Worm (Caenorhabditis elegans) whole organism, young adult: Measurements from ENCODE around the gene pcp-3.
"Not testable (repeated sequence)": the region's sequence is repeated elsewhere in the genome, so short reads cannot be mapped to it uniquely, and the experiment has no call there.

Source experiments
- B0019.2 ChIP-seq: fragments of 200-800 bp; sonication (Bioruptor generic); conservative IDR thresholded peaks from 2 replicates; pipeline ENCODE4 v1.3.6; 2022; ENCODE audit warnings: missing genetic modification reagents, missing genetic modification characterization, missing compliant biosample characterization
- B0336.3 ChIP-seq: fragments of 200-800 bp; sonication (Bioruptor generic); IDR thresholded peaks from 2 replicates; pipeline ENCODE4 v1.3.6; 2022; ENCODE audit warnings: missing genetic modification characterization, missing compliant biosample characterization
- C06A6.2 ChIP-seq: fragments of 200-800 bp; sonication (Bioruptor generic); conservative IDR thresholded peaks from 2 replicates; pipeline ENCODE4 v1.3.6; 2022; ENCODE audit warnings: missing genetic modification characterization, missing compliant biosample characterization
- C17E4.6 ChIP-seq: fragments of 200-800 bp; sonication (Bioruptor generic); IDR thresholded peaks from 2 replicates; pipeline ENCODE4 v1.3.6; 2022; ENCODE audit warnings: missing genetic modification reagents, missing genetic modification characterization, missing compliant biosample characterization
- D2030.7 ChIP-seq: fragments of 200-800 bp; sonication (Bioruptor generic); IDR thresholded peaks from 2 replicates; pipeline ENCODE4 v1.3.6; 2022; ENCODE audit warnings: missing genetic modification reagents, missing genetic modification characterization, missing compliant biosample characterization
- F10E7.11 ChIP-seq: sonication (generic microtip); optimal IDR thresholded peaks from 2 replicates; lab custom pipeline; 2017; ENCODE audit warnings: mild to moderate bottlenecking, missing genetic modification characterization, moderate library complexity, missing compliant biosample characterization
- F33H1.4 ChIP-seq: fragments of 200-800 bp; sonication (Bioruptor generic); IDR thresholded peaks from 2 replicates; pipeline ENCODE4 v1.3.6; 2022; ENCODE audit warnings: missing genetic modification reagents, missing genetic modification characterization, missing compliant biosample characterization
- F49E8.2 ChIP-seq: sonication (generic microtip); optimal IDR thresholded peaks from 3 replicates; lab custom pipeline; 2017; ENCODE audit warnings: missing genetic modification characterization, mild to moderate bottlenecking, missing compliant biosample characterization, antibody characterized with exemption, moderate library complexity; ENCODE audit not compliant: insufficient read depth
- K11D2.4 ChIP-seq: fragments of 200-800 bp; sonication (Bioruptor generic); IDR thresholded peaks from 2 replicates; pipeline ENCODE4 v1.3.6; 2022; ENCODE audit warnings: missing genetic modification reagents, missing genetic modification characterization, missing compliant biosample characterization
- Y53G8AR.9 ChIP-seq: fragments of 200-800 bp; sonication (Bioruptor generic); conservative IDR thresholded peaks from 2 replicates; pipeline ENCODE4 v1.3.6; 2022; ENCODE audit warnings: missing genetic modification reagents, missing genetic modification characterization, missing compliant biosample characterization
- Y56A3A.18 ChIP-seq: fragments of 200-800 bp; sonication (Bioruptor generic); IDR thresholded peaks from 2 replicates; pipeline ENCODE4 v1.3.6; 2022; ENCODE audit warnings: missing genetic modification reagents, missing genetic modification characterization, missing compliant biosample characterization
- Y67H2A.10 ChIP-seq: fragments of 200-800 bp; sonication (Bioruptor generic); conservative IDR thresholded peaks from 2 replicates; pipeline ENCODE4 v1.3.6; 2022; ENCODE audit warnings: missing genetic modification reagents, missing genetic modification characterization, missing compliant biosample characterization
- Y79H2A.3 ChIP-seq: fragments of 200-800 bp; sonication (Bioruptor generic); conservative IDR thresholded peaks from 2 replicates; pipeline ENCODE4 v1.3.6; 2022; ENCODE audit warnings: missing genetic modification reagents, missing genetic modification characterization, missing compliant biosample characterization
- ama-1 ChIP-seq, 3 experiments: fragments of 150-350 bp in 1 of 3; sonication (generic microtip) in 2 of 3; optimal IDR thresholded peaks; 2 replicates each; lab custom pipeline; 2014 to 2018; ENCODE audit warnings: missing biosample characterization in 2 of 3, missing genetic modification characterization in 2 of 3, missing genetic modification reagents in 2 of 3
- atf-7 ChIP-seq: sonication (generic microtip); optimal IDR thresholded peaks from 2 replicates; lab custom pipeline; 2017; ENCODE audit warnings: mild to moderate bottlenecking, missing genetic modification characterization, missing compliant biosample characterization
- attf-6 ChIP-seq: fragments of 200-800 bp; sonication (Bioruptor generic); IDR thresholded peaks from 2 replicates; pipeline ENCODE4 v1.3.6; 2022; ENCODE audit warnings: missing genetic modification reagents, missing genetic modification characterization, missing compliant biosample characterization
- bed-1 ChIP-seq: fragments of 200-800 bp; sonication (Bioruptor generic); IDR thresholded peaks from 2 replicates; pipeline ENCODE4 v1.3.6; 2022; ENCODE audit warnings: missing genetic modification reagents, missing genetic modification characterization, missing compliant biosample characterization
- bed-2 ChIP-seq: fragments of 200-800 bp; sonication (Bioruptor generic); IDR thresholded peaks from 2 replicates; pipeline ENCODE4 v1.3.6; 2022; ENCODE audit warnings: missing genetic modification reagents, missing genetic modification characterization, missing compliant biosample characterization
- ccch-3 ChIP-seq: fragments of 200-800 bp; sonication (Bioruptor generic); optimal IDR thresholded peaks from 2 replicates; lab custom pipeline; 2018; ENCODE audit warnings: mild to moderate bottlenecking, missing genetic modification characterization, missing compliant biosample characterization
- ceh-27 ChIP-seq: fragments of 200-800 bp; sonication (Bioruptor generic); optimal IDR thresholded peaks from 2 replicates; lab custom pipeline; 2018; ENCODE audit warnings: mild to moderate bottlenecking, missing genetic modification characterization, moderate library complexity, missing compliant biosample characterization
- ceh-40 ChIP-seq: fragments of 200-800 bp; sonication (Bioruptor generic); IDR thresholded peaks from 2 replicates; pipeline ENCODE4 v1.3.6; 2022; ENCODE audit warnings: missing genetic modification characterization, missing compliant biosample characterization
- ceh-58 ChIP-seq: fragments of 200-800 bp; sonication (Bioruptor generic); IDR thresholded peaks from 2 replicates; pipeline ENCODE4 v1.3.6; 2022; ENCODE audit warnings: missing genetic modification characterization, missing compliant biosample characterization
- dpff-1 ChIP-seq: sonication (generic microtip); optimal IDR thresholded peaks from 2 replicates; lab custom pipeline; 2017; ENCODE audit warnings: mild to moderate bottlenecking, missing genetic modification characterization, missing compliant biosample characterization
- egl-44 ChIP-seq: fragments of 200-800 bp; sonication (Bioruptor generic); IDR thresholded peaks from 2 replicates; pipeline ENCODE4 v1.3.6; 2022; ENCODE audit warnings: missing genetic modification reagents, missing genetic modification characterization, missing compliant biosample characterization
- ekl-4 ChIP-seq: fragments of 200-800 bp; sonication (Bioruptor generic); IDR thresholded peaks from 2 replicates; pipeline ENCODE4 v1.3.6; 2022; ENCODE audit warnings: missing genetic modification reagents, missing genetic modification characterization, missing compliant biosample characterization
- him-1 ChIP-seq: sonication (generic microtip); optimal IDR thresholded peaks from 2 replicates; lab custom pipeline; 2016; ENCODE audit warnings: missing genotype, missing genetic modification reagents, missing genetic modification characterization, missing compliant biosample characterization
- hmg-1.2 ChIP-seq: fragments of 200-800 bp; sonication (Bioruptor generic); IDR thresholded peaks from 2 replicates; pipeline ENCODE4 v1.3.6; 2022; ENCODE audit warnings: missing genetic modification reagents, missing genetic modification characterization, missing compliant biosample characterization
- hmg-20 ChIP-seq: fragments of 200-800 bp; sonication (Bioruptor generic); IDR thresholded peaks from 2 replicates; pipeline ENCODE4 v1.3.6; 2022; ENCODE audit warnings: missing genetic modification reagents, missing genetic modification characterization, missing compliant biosample characterization
- lin-54 ChIP-seq: fragments of 200-800 bp; sonication (Bioruptor generic); optimal IDR thresholded peaks from 2 replicates; lab custom pipeline; 2018; ENCODE audit warnings: mild to moderate bottlenecking, missing genetic modification characterization, missing compliant biosample characterization
- lsl-1 ChIP-seq: fragments of 200-800 bp; sonication (Bioruptor generic); optimal IDR thresholded peaks from 2 replicates; lab custom pipeline; 2018; ENCODE audit warnings: mild to moderate bottlenecking, missing genetic modification characterization, moderate library complexity, missing compliant biosample characterization
- madf-10 ChIP-seq: sonication (generic microtip); optimal IDR thresholded peaks from 2 replicates; lab custom pipeline; 2016; ENCODE audit warnings: mild to moderate bottlenecking, missing genetic modification characterization, missing compliant biosample characterization
- madf-6 ChIP-seq: fragments of 200-800 bp; sonication (Bioruptor generic); IDR thresholded peaks from 2 replicates; pipeline ENCODE4 v1.3.6; 2022; ENCODE audit warnings: missing genetic modification reagents, missing genetic modification characterization, missing compliant biosample characterization
- madf-8 ChIP-seq: fragments of 200-800 bp; sonication (Bioruptor generic); conservative IDR thresholded peaks from 2 replicates; pipeline ENCODE4 v1.3.6; 2022; ENCODE audit warnings: missing genetic modification reagents, missing genetic modification characterization, missing compliant biosample characterization
- nfya-2 ChIP-seq: fragments of 200-800 bp; sonication (Bioruptor generic); IDR thresholded peaks from 2 replicates; pipeline ENCODE4 v1.3.6; 2022; ENCODE audit warnings: missing genetic modification reagents, missing genetic modification characterization, missing compliant biosample characterization
- rcor-1 ChIP-seq: fragments of 200-800 bp; sonication (Bioruptor generic); IDR thresholded peaks from 2 replicates; pipeline ENCODE4 v1.3.6; 2022; ENCODE audit warnings: missing genetic modification reagents, missing genetic modification characterization, missing compliant biosample characterization
- repo-1 ChIP-seq: sonication (generic microtip); optimal IDR thresholded peaks from 2 replicates; lab custom pipeline; 2017; ENCODE audit warnings: mild to moderate bottlenecking, missing genetic modification characterization, missing compliant biosample characterization
- snpc-4 ChIP-seq, 5 experiments: fragments of 150-350 bp in 1 of 5; sonication (generic microtip) in 4 of 5; optimal IDR thresholded peaks; 2 replicates each; lab custom pipeline; 2014 to 2018; ENCODE audit warnings: missing genetic modification characterization in 5 of 5, missing biosample characterization in 3 of 5, antibody characterized with exemption in 2 of 5, mild to moderate bottlenecking in 2 of 5, missing compliant biosample characterization in 2 of 5, missing genotype in 2 of 5, moderate library complexity in 2 of 5, missing genetic modification reagents in 1 of 5
- unc-62 ChIP-seq: fragments of 150-350 bp; optimal IDR thresholded peaks from 2 replicates; lab custom pipeline; 2014; ENCODE audit warnings: missing biosample characterization, missing genetic modification reagents, missing genetic modification characterization
- ztf-25 ChIP-seq: fragments of 200-800 bp; sonication (Bioruptor generic); IDR thresholded peaks from 2 replicates; pipeline ENCODE4 v1.3.6; 2022; ENCODE audit warnings: missing genetic modification reagents, missing genetic modification characterization, missing compliant biosample characterization
- ztf-26 ChIP-seq: sonication (generic microtip); optimal IDR thresholded peaks from 2 replicates; lab custom pipeline; 2017; ENCODE audit warnings: missing genetic modification characterization, missing compliant biosample characterization
- ztf-28 ChIP-seq: fragments of 200-800 bp; sonication (Bioruptor generic); IDR thresholded peaks from 2 replicates; pipeline ENCODE4 v1.3.6; 2022; ENCODE audit warnings: missing genetic modification reagents, missing genetic modification characterization, missing compliant biosample characterization

Gene pcp-3

ce11 chrIV:9196023-9196636 is 37.3 kb upstream of the pcp-3 start (continued):
- TF ChIP-seq ceh-58 (0 out of 2 replicates have a peak, but pooled peaks have one; percentile 9), ceh-40 (GFP tag; lab: Robert Waterston, UW) (peak; percentile 90), madf-8 (GFP tag; lab: Robert Waterston, UW) (peak; percentile 98), nfya-2 (GFP tag; lab: Robert Waterston, UW) (0 out of 2 replicates have a peak, but pooled peaks have one; percentile 81), B0336.3 (GFP tag; lab: Robert Waterston, UW) (0 out of 2 replicates have a peak, but pooled peaks have one; percentile 35), F49E8.2 (tag; lab: Kevin White, UChicago) (peak; percentile 28), madf-6 (GFP tag; lab: Robert Waterston, UW) (peak; percentile 100), lin-54 (peak; percentile 78), snpc-4 (tag; optimal IDR thresholded peaks at IDR 0.05; lab: Kevin White, UChicago) (peak in 2 of 4 experiments; percentile 71), Y67H2A.10 (GFP tag; lab: Robert Waterston, UW) (peak; percentile 95), ekl-4 (GFP tag; lab: Robert Waterston, UW) (peak; percentile 99), egl-44 (peak; percentile 97), C17E4.6 (GFP tag; lab: Robert Waterston, UW) (peak; percentile 100), C06A6.2 (GFP tag; lab: Robert Waterston, UW) (peak; percentile 92), ceh-27 (GFP tag; lab: Kevin White, UChicago) (peak; percentile 16), K11D2.4 (GFP tag; lab: Robert Waterston, UW) (peak; percentile 95), him-1 (tag; lab: Kevin White, UChicago) (peak; percentile 61), repo-1 (tag; lab: Kevin White, UChicago) (peak; percentile 27), attf-6 (GFP tag; lab: Robert Waterston, UW) (peak; percentile 96), D2030.7 (GFP tag; lab: Robert Waterston, UW) (peak; percentile 100), rcor-1 (GFP tag; lab: Robert Waterston, UW) (peak; percentile 99), ztf-28 (GFP tag; lab: Robert Waterston, UW) (peak; percentile 99), ztf-25 (GFP tag; lab: Robert Waterston, UW) (peak; percentile 99), Y53G8AR.9 (GFP tag; lab: Robert Waterston, UW) (peak; percentile 99), lsl-1 (GFP tag; lab: Kevin White, UChicago) (peak; percentile 85), hmg-20 (GFP tag; lab: Robert Waterston, UW) (peak; percentile 95)
- not testable (repeated sequence) for TF ChIP-seq snpc-4 (GFP tag; optimal IDR thresholded peaks at IDR 0.05; lab: Kevin White, UChicago)

ce11 chrIV:9194524-9194923 is 35.7 kb upstream of the pcp-3 start, which contains the start of gene C46C2.7:
C46C2.7 (plus strand) TSS chrIV:9194824.
- TF ChIP-seq hmg-1.2 = peak; percentile 86

ce11 chrIV:9192522-9192921 is 33.7 kb upstream of the pcp-3 start, which contains the start of gene C46C2.5:
C46C2.5 (minus strand) TSS chrIV:9192622.
- TF ChIP-seq bed-1 (no peak), unc-62 (no peak), attf-6 (GFP tag; lab: Robert Waterston, UW) (no peak)

- TF ChIP-seq Y56A3A.18 (GFP tag; lab: Robert Waterston, UW) (0 out of 2 replicates have a peak, but pooled peaks have one; percentile 26), dpff-1 (tag; lab: Kevin White, UChicago) (no peak), Y79H2A.3 (GFP tag; lab: Robert Waterston, UW) (0 out of 2 replicates have a peak, but pooled peaks have one; percentile 27), F33H1.4 (peak; percentile 27; the same call in 1 of the 2 replicates), Y67H2A.10 (GFP tag; lab: Robert Waterston, UW) (no peak), ccch-3 (GFP tag; lab: Kevin White, UChicago) (no peak), ztf-26 (tag; lab: Kevin White, UChicago) (peak; percentile 27), madf-10 (tag; lab: Kevin White, UChicago) (peak; percentile 72), ama-1 (optimal IDR thresholded peaks at IDR 0.05; lab: Kevin White, UChicago) (no peak), ama-1 (GFP tag; optimal IDR thresholded peaks at IDR 0.05; lab: Kevin White, UChicago) (peak; percentile 26 to 62), B0019.2 (GFP tag; lab: Robert Waterston, UW) (no peak), F10E7.11 (tag; lab: Kevin White, UChicago) (peak; percentile 30), C17E4.6 (GFP tag; lab: Robert Waterston, UW) (no peak), atf-7 (tag; lab: Kevin White, UChicago) (no peak), hmg-20 (GFP tag; lab: Robert Waterston, UW) (no peak), bed-2 (GFP tag; lab: Robert Waterston, UW) (peak; percentile 67; the same call in 1 of the 2 replicates)
These were observed 32.4 kb upstream of the pcp-3 start for ce11 chrIV:9191183-9191582.
